Worm (Caenorhabditis elegans) whole organism, dauer: Measurements from ENCODE around the gene pah-1.

ENCODE experiments used
- unc-62 ChIP-seq: sonication (generic microtip); optimal IDR thresholded peaks from 2 replicates; lab custom pipeline; 2017; ENCODE audit warnings: missing biosample characterization, missing genetic modification reagents, missing genetic modification characterization

pah-1 gene

ce11 chrII:8766897-8767296, at the start of gene pah-1:
Gene pah-1 (minus strand): TSS chrII:8766997.
- no peak for TF ChIP-seq unc-62 (GFP tag; lab: Kevin White, UChicago)

ce11 chrII:8814231-8814630, 47.4 kb upstream of the pah-1 start:
- TF ChIP-seq unc-62 (GFP tag; lab: Kevin White, UChicago) = no peak

- no peak for TF ChIP-seq unc-62 (GFP tag; lab: Kevin White, UChicago)
Observed at ce11 chrII:8813659-8814058, 46.9 kb upstream of the pah-1 start.

- no peak for TF ChIP-seq unc-62 (GFP tag; lab: Kevin White, UChicago)
Observed at ce11 chrII:8812346-8812745, 45.5 kb upstream of the pah-1 start.

ce11 chrII:8811825-8812224, 45.0 kb upstream of the pah-1 start:
- TF ChIP-seq unc-62 (GFP tag; lab: Kevin White, UChicago) = no peak

- TF ChIP-seq unc-62 (GFP tag; lab: Kevin White, UChicago) = no peak
Observed at ce11 chrII:8810679-8811413, 44.0 kb upstream of the pah-1 start, which contains the start of the genes F46C5.9 and rer-1. Gene F46C5.9 (minus strand): TSS chrII:8810729. Gene rer-1 (plus strand): TSS chrII:8811370.

ce11 chrII:8808482-8808881, 41.7 kb upstream of the pah-1 start, which contains the start of gene F07H5.10:
Gene F07H5.10 (minus strand): TSS chrII:8808582.
- no peak for TF ChIP-seq unc-62 (GFP tag; lab: Kevin White, UChicago)

- TF ChIP-seq unc-62 (GFP tag; lab: Kevin White, UChicago) = no peak
Observed at ce11 chrII:8806921-8807320, 40.1 kb upstream of the pah-1 start, which contains the start of gene pho-13. Gene pho-13 (minus strand): TSS chrII:8807021.

- TF ChIP-seq unc-62 (GFP tag; lab: Kevin White, UChicago) = no peak
Observed at ce11 chrII:8800830-8801229, 34.0 kb upstream of the pah-1 start, which contains the start of gene appg-2. Gene appg-2 (plus strand): TSS chrII:8801130.

- TF ChIP-seq unc-62 (GFP tag; lab: Kevin White, UChicago) = no peak
Observed at ce11 chrII:8799725-8800124, 32.9 kb upstream of the pah-1 start.

ce11 chrII:8796391-8796790, 29.6 kb upstream of the pah-1 start:
- TF ChIP-seq unc-62 (GFP tag; lab: Kevin White, UChicago) = no peak

- TF ChIP-seq unc-62 (GFP tag; lab: Kevin White, UChicago) = no peak
Observed at ce11 chrII:8795227-8795626, 28.4 kb upstream of the pah-1 start.

ce11 chrII:8794072-8794471, 27.3 kb upstream of the pah-1 start, which contains the start of gene F07H5.7:
Gene F07H5.7 (minus strand): TSS chrII:8794172.
- TF ChIP-seq unc-62 (GFP tag; lab: Kevin White, UChicago) = no peak

ce11 chrII:8792640-8793039, 25.8 kb upstream of the pah-1 start, which contains the start of gene idpa-2:
Gene idpa-2 (minus strand): TSS chrII:8792740.
- no peak for TF ChIP-seq unc-62 (GFP tag; lab: Kevin White, UChicago)

ce11 chrII:8789828-8790558, 23.2 kb upstream of the pah-1 start, which contains the start of gene F07H5.13:
Gene F07H5.13 (plus strand): TSS chrII:8790557.
- no peak for TF ChIP-seq unc-62 (GFP tag; lab: Kevin White, UChicago)

ce11 chrII:8788752-8789151, 22.0 kb upstream of the pah-1 start:
- TF ChIP-seq unc-62 (GFP tag; lab: Kevin White, UChicago) = no peak
